Worm (Caenorhabditis elegans): ENCODE data around the gene spat-2.

ce11 chrIII:10987561-10988184, 49.1 kb upstream of the spat-2 start, which contains the start of gene col-94:
- TF ChIP-seq nfya-1 (tag; optimal IDR thresholded peaks at IDR 0.05; ENCODE audit: insufficient read depth), result no peak
- TF ChIP-seq zag-1 (tag; optimal IDR thresholded peaks at IDR 0.05), result no peak
- TF ChIP-seq egl-27 (tag; optimal IDR thresholded peaks at IDR 0.05), result no peak
- no peak for TF ChIP-seq unc-62 (GFP tag; optimal IDR thresholded peaks at IDR 0.05)
- TF ChIP-seq ceh-28 (tag; optimal IDR thresholded peaks at IDR 0.05), result no peak
- TF ChIP-seq ztf-4 (tag; optimal IDR thresholded peaks at IDR 0.05), result no peak
